Worm (Caenorhabditis elegans): Measurements from ENCODE around the gene icln-1.

- TF ChIP-seq lsy-2 (tag; optimal IDR thresholded peaks at IDR 0.05) (no peak), snpc-4 (tag; optimal IDR thresholded peaks at IDR 0.05) (no peak), ZK546.5 (tag; optimal IDR thresholded peaks at IDR 0.05) (no peak), C34F6.9 (tag; optimal IDR thresholded peaks at IDR 0.05) (no peak), ztf-11 (tag; optimal IDR thresholded peaks at IDR 0.05) (no peak), lin-39 (tag; optimal IDR thresholded peaks at IDR 0.05) (no peak), ceh-82 (tag; optimal IDR thresholded peaks at IDR 0.05) (no peak), crh-2 (tag; optimal IDR thresholded peaks at IDR 0.05) (no peak), blmp-1 (tag; optimal IDR thresholded peaks at IDR 0.05; ENCODE audit: insufficient read depth) (no peak), ztf-4 (tag; optimal IDR thresholded peaks at IDR 0.05) (no peak), elt-3 (tag; optimal IDR thresholded peaks at IDR 0.05) (no peak), ama-1 (optimal IDR thresholded peaks at IDR 0.05) (no peak), alr-1 (tag; optimal IDR thresholded peaks at IDR 0.05) (no peak), mdl-1 (tag; optimal IDR thresholded peaks at IDR 0.05) (no peak)
These were observed 18.6 kb upstream of the icln-1 start for ce11 chrIV:9114078-9114477.

Measured in whole organism, L2 larva.